Worm (Caenorhabditis elegans) whole organism, late embryonic: ENCODE data around the gene ftr-1.

Experiments used
- K02D7.2 ChIP-seq: sonication (generic microtip); optimal IDR thresholded peaks from 2 replicates; lab custom pipeline; 2017; ENCODE audit warnings: mild to moderate bottlenecking, missing genetic modification characterization, missing compliant biosample characterization
- K09A11.1 ChIP-seq: sonication (generic microtip); optimal IDR thresholded peaks from 2 replicates; lab custom pipeline; 2017; ENCODE audit warnings: antibody characterized with exemption, mild to moderate bottlenecking, missing genetic modification characterization, missing compliant biosample characterization; ENCODE audit not compliant: insufficient read depth
- Y22D7AL.16 ChIP-seq: sonication (generic microtip); optimal IDR thresholded peaks from 2 replicates; lab custom pipeline; 2016; ENCODE audit warnings: missing genetic modification characterization, missing compliant biosample characterization
- ama-1 ChIP-seq: fragments of 150-350 bp; optimal IDR thresholded peaks from 2 replicates; lab custom pipeline; 2014
- ceh-24 ChIP-seq: sonication (generic microtip); optimal IDR thresholded peaks from 2 replicates; lab custom pipeline; 2016; ENCODE audit warnings: mild to moderate bottlenecking, missing genetic modification characterization, missing compliant biosample characterization
- ceh-30 ChIP-seq: fragments of 150-350 bp; optimal IDR thresholded peaks from 2 replicates; lab custom pipeline; 2014; ENCODE audit warnings: missing biosample characterization, missing genetic modification characterization
- ceh-31 ChIP-seq: sonication (generic microtip); optimal IDR thresholded peaks from 2 replicates; lab custom pipeline; 2016; ENCODE audit warnings: missing genetic modification characterization, missing compliant biosample characterization
- ceh-6 ChIP-seq: fragments of 200-800 bp; sonication (Bioruptor generic); optimal IDR thresholded peaks from 2 replicates; lab custom pipeline; 2018; ENCODE audit warnings: mild to moderate bottlenecking, missing genetic modification characterization, missing compliant biosample characterization
- ceh-9 ChIP-seq: sonication (generic microtip); optimal IDR thresholded peaks from 2 replicates; lab custom pipeline; 2016; ENCODE audit warnings: mild to moderate bottlenecking, missing genetic modification characterization, inconsistent platforms, missing compliant biosample characterization
- che-1 ChIP-seq: sonication (generic microtip); optimal IDR thresholded peaks from 2 replicates; lab custom pipeline; 2016; ENCODE audit warnings: mild to moderate bottlenecking, missing genetic modification characterization, missing compliant biosample characterization
- dve-1 ChIP-seq: sonication (generic microtip); optimal IDR thresholded peaks from 2 replicates; lab custom pipeline; 2017; ENCODE audit warnings: antibody characterized with exemption, mild to moderate bottlenecking, missing genetic modification characterization, missing compliant biosample characterization
- elt-4 ChIP-seq: sonication (generic microtip); optimal IDR thresholded peaks from 2 replicates; lab custom pipeline; 2016; ENCODE audit warnings: missing genetic modification characterization, missing compliant biosample characterization
- ets-4 ChIP-seq: sonication (generic microtip); optimal IDR thresholded peaks from 2 replicates; lab custom pipeline; 2016; ENCODE audit warnings: missing genetic modification characterization, missing compliant biosample characterization
- eyg-1 ChIP-seq: sonication (generic microtip); optimal IDR thresholded peaks from 2 replicates; lab custom pipeline; 2016; ENCODE audit warnings: missing genotype, missing genetic modification characterization, missing compliant biosample characterization
- fax-1 ChIP-seq: sonication (generic microtip); optimal IDR thresholded peaks from 2 replicates; lab custom pipeline; 2016; ENCODE audit warnings: missing genotype, missing genetic modification characterization, missing compliant biosample characterization
- fkh-10 ChIP-seq: fragments of 150-350 bp; optimal IDR thresholded peaks from 2 replicates; lab custom pipeline; 2014; ENCODE audit warnings: missing biosample characterization, missing genetic modification reagents, missing genetic modification characterization
- fkh-6 ChIP-seq: sonication (generic microtip); optimal IDR thresholded peaks from 2 replicates; lab custom pipeline; 2016; ENCODE audit warnings: missing genetic modification characterization, missing compliant biosample characterization
- gmeb-2 ChIP-seq: sonication (generic microtip); optimal IDR thresholded peaks from 2 replicates; lab custom pipeline; 2016; ENCODE audit warnings: missing genetic modification characterization, inconsistent platforms, missing compliant biosample characterization
- hlh-30 ChIP-seq: sonication (generic microtip); optimal IDR thresholded peaks from 2 replicates; lab custom pipeline; 2017; ENCODE audit warnings: antibody characterized with exemption, missing genetic modification characterization, missing compliant biosample characterization; ENCODE audit not compliant: insufficient read depth
- hlh-6 ChIP-seq: sonication (generic microtip); optimal IDR thresholded peaks from 2 replicates; lab custom pipeline; 2016; ENCODE audit warnings: missing genotype, missing genetic modification characterization, missing compliant biosample characterization
- hlh-8 ChIP-seq: sonication (generic microtip); optimal IDR thresholded peaks from 2 replicates; lab custom pipeline; 2016; ENCODE audit warnings: missing genotype, missing genetic modification characterization, missing compliant biosample characterization
- lim-6 ChIP-seq: sonication (generic microtip); optimal IDR thresholded peaks from 2 replicates; lab custom pipeline; 2016; ENCODE audit warnings: missing genetic modification characterization, missing compliant biosample characterization
- lin-11 ChIP-seq: fragments of 200-800 bp; sonication (Bioruptor generic); optimal IDR thresholded peaks from 2 replicates; lab custom pipeline; 2018; ENCODE audit warnings: mild to moderate bottlenecking, missing genetic modification characterization, missing compliant biosample characterization
- nfya-1 ChIP-seq: sonication (generic microtip); optimal IDR thresholded peaks from 2 replicates; lab custom pipeline; 2017; ENCODE audit warnings: missing genetic modification characterization, mild to moderate bottlenecking, missing compliant biosample characterization, antibody characterized with exemption, moderate library complexity
- npax-4 ChIP-seq: sonication (generic microtip); optimal IDR thresholded peaks from 2 replicates; lab custom pipeline; 2016; ENCODE audit warnings: missing genetic modification characterization, missing compliant biosample characterization
- odd-2 ChIP-seq: sonication (generic microtip); optimal IDR thresholded peaks from 2 replicates; lab custom pipeline; 2017; ENCODE audit warnings: antibody characterized with exemption, mild to moderate bottlenecking, missing genetic modification characterization, missing compliant biosample characterization
- pag-3 ChIP-seq: sonication (generic microtip); optimal IDR thresholded peaks from 2 replicates; lab custom pipeline; 2016; ENCODE audit warnings: missing compliant biosample characterization, missing genetic modification characterization, borderline replicate concordance
- pat-9 ChIP-seq: fragments of 200-800 bp; sonication (Bioruptor generic); optimal IDR thresholded peaks from 2 replicates; lab custom pipeline; 2018; ENCODE audit warnings: mild to moderate bottlenecking, missing genetic modification characterization, moderate library complexity, missing compliant biosample characterization
- pax-1 ChIP-seq: fragments of 150-350 bp; optimal IDR thresholded peaks from 2 replicates; lab custom pipeline; 2014; ENCODE audit warnings: missing biosample characterization, missing genetic modification characterization
- pha-2 ChIP-seq: sonication (generic microtip); optimal IDR thresholded peaks from 2 replicates; lab custom pipeline; 2017; ENCODE audit warnings: mild to moderate bottlenecking, missing genetic modification characterization, missing compliant biosample characterization
- pha-4 ChIP-seq: fragments of 150-350 bp; optimal IDR thresholded peaks from 2 replicates; lab custom pipeline; 2018; ENCODE audit warnings: missing biosample characterization, missing genetic modification reagents, missing genetic modification characterization
- pros-1 ChIP-seq: fragments of 150-350 bp; optimal IDR thresholded peaks from 2 replicates; lab custom pipeline; 2014; ENCODE audit warnings: missing biosample characterization, missing genetic modification reagents, missing genetic modification characterization
- rnt-1 ChIP-seq: sonication (generic microtip); optimal IDR thresholded peaks from 2 replicates; lab custom pipeline; 2016; ENCODE audit warnings: missing genetic modification characterization, missing compliant biosample characterization
- sdc-2 ChIP-seq: sonication (generic microtip); optimal IDR thresholded peaks from 2 replicates; lab custom pipeline; 2016; ENCODE audit warnings: missing genotype, missing genetic modification characterization, missing compliant biosample characterization
- sox-2 ChIP-seq: fragments of 200-800 bp; sonication (Bioruptor generic); IDR thresholded peaks from 2 replicates; pipeline ENCODE4 v1.3.6; 2022; ENCODE audit warnings: missing genetic modification reagents, missing genetic modification characterization, missing compliant biosample characterization
- sox-4 ChIP-seq: sonication (generic microtip); optimal IDR thresholded peaks from 2 replicates; lab custom pipeline; 2017; ENCODE audit warnings: mild to moderate bottlenecking, missing genetic modification characterization, inconsistent platforms, missing compliant biosample characterization
- syd-9 ChIP-seq: sonication (generic microtip); optimal IDR thresholded peaks from 2 replicates; lab custom pipeline; 2016; ENCODE audit warnings: mild to moderate bottlenecking, missing genetic modification characterization, moderate library complexity, missing compliant biosample characterization
- unc-3 ChIP-seq, 2 experiments: fragments of 200-800 bp in 1 of 2; sonication (Bioruptor generic) in 1 of 2; sonication (generic microtip) in 1 of 2; conservative IDR thresholded peaks in 1 of 2; optimal IDR thresholded peaks in 1 of 2; 2 replicates each; pipeline versions ENCODE4 v1.3.6 to Lab custom; 2016 to 2022; ENCODE audit warnings: missing compliant biosample characterization in 2 of 2, missing genetic modification characterization in 2 of 2, missing genetic modification reagents in 1 of 2
- zip-5 ChIP-seq: sonication (generic microtip); optimal IDR thresholded peaks from 2 replicates; lab custom pipeline; 2016; ENCODE audit warnings: missing genetic modification characterization, missing compliant biosample characterization
- ztf-16 ChIP-seq: sonication (generic microtip); optimal IDR thresholded peaks from 2 replicates; lab custom pipeline; 2017; ENCODE audit warnings: missing genetic modification characterization, missing compliant biosample characterization

Gene ftr-1

DNA sequence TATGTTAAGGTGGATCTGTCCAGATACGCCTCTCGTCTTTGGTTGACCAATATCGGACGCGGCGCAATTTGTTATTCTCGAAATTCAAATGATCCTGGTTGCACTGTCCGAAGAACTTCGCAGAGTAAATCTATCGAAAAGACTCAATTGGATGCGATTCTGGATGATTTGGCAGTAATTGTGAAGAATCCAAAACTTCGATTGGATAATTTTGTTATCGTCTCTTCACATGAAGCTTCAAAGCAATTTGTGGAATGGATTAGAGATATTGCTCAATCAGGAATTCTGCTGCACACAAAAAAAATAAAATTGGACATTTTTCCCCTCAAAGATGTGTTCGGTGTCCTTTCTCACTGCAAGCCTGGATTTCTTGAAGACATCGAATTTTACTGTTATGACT lies 2.9 kb downstream of the ftr-1 start:
- TF ChIP-seq gmeb-2 (no peak), ets-4 (no peak), ceh-6 (no peak), fkh-10 (GFP tag; lab: Kevin White, UChicago) (no peak), syd-9 (no peak), fax-1 (no peak), K09A11.1 (no peak), zip-5 (tag; lab: Kevin White, UChicago) (no peak), fkh-6 (no peak), npax-4 (no peak), elt-4 (tag; lab: Kevin White, UChicago) (no peak), ztf-16 (tag; lab: Kevin White, UChicago) (no peak), eyg-1 (no peak), unc-3 (GFP tag; conservative IDR thresholded peaks at IDR 0.05; lab: Robert Waterston, UW) (no peak), unc-3 (tag; optimal IDR thresholded peaks at IDR 0.05; lab: Kevin White, UChicago) (no peak)

DNA sequence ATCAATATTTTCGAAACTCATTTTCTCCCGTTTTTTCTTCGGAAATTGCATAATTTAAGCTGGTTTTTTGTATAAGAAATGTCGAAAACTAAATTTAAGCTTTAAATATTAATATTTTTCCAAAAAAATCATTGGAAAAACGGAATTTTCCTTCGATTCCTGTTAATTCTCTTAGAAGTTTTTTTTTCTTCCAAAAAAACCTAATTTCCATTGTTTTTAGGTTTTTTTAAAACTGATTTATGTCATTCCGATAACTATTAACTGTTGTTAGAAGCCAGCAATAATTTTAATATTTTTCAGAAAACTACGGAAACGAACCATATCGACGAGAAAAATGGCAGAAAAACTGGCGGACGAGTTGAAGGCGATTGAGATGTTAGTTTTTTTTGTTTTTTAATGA lies 4.5 kb downstream of the ftr-1 start, which contains the start of gene fbxa-114:
fbxa-114 (plus strand) TSS at position 301 of the 400 bp plus-strand sequence.
- TF ChIP-seq sox-2 (GFP tag; lab: Robert Waterston, UW): no peak
- TF ChIP-seq zip-5 (tag; lab: Kevin White, UChicago): no peak
- TF ChIP-seq sox-4 (tag; lab: Kevin White, UChicago): no peak
- TF ChIP-seq pax-1 (tag; lab: Kevin White, UChicago): no peak
- TF ChIP-seq fkh-6: no peak
- no peak for TF ChIP-seq pha-4 (tag; lab: Kevin White, UChicago)
- TF ChIP-seq lim-6 (tag; lab: Kevin White, UChicago): no peak
- no peak for TF ChIP-seq lin-11
- TF ChIP-seq pat-9 (tag; lab: Kevin White, UChicago): no peak
- TF ChIP-seq pha-2 (tag; lab: Kevin White, UChicago): no peak
- no peak for TF ChIP-seq che-1
- TF ChIP-seq, all 69 proteins: peak for 0

- TF ChIP-seq zip-5 (tag; lab: Kevin White, UChicago) (no peak), ceh-30 (no peak), hlh-6 (tag; lab: Kevin White, UChicago) (no peak), rnt-1 (no peak), nfya-1 (tag; lab: Kevin White, UChicago) (no peak), che-1 (no peak), odd-2 (tag; lab: Kevin White, UChicago) (no peak), K02D7.2 (tag; lab: Kevin White, UChicago) (no peak), ets-4 (no peak), unc-3 (GFP tag; conservative IDR thresholded peaks at IDR 0.05; lab: Robert Waterston, UW) (no peak), unc-3 (tag; optimal IDR thresholded peaks at IDR 0.05; lab: Kevin White, UChicago) (no peak), hlh-8 (tag; lab: Kevin White, UChicago) (no peak), dve-1 (tag; lab: Kevin White, UChicago) (no peak), pag-3 (tag; lab: Kevin White, UChicago) (no peak), ceh-24 (tag; lab: Kevin White, UChicago) (no peak), pros-1 (tag; lab: Kevin White, UChicago) (no peak), ceh-9 (tag; lab: Kevin White, UChicago) (no peak)
- TF ChIP-seq, all 69 proteins: peak for 0
Observed at ce11 chrV:20203085-20203484, 6.3 kb downstream of the ftr-1 start, which contains the start of gene fbxa-113. Gene fbxa-113 (plus strand): TSS chrV:20203385.

ce11 chrV:20206086-20206485 lies 9.3 kb downstream of the ftr-1 start, which contains the start of the genes fbxb-59 and srbc-34:
Gene fbxb-59 (minus strand): TSS chrV:20206186.
Gene srbc-34 (plus strand): TSS chrV:20206318.
- TF ChIP-seq rnt-1 (no peak), ceh-24 (tag; lab: Kevin White, UChicago) (no peak), ceh-31 (tag; lab: Kevin White, UChicago) (no peak), sdc-2 (tag; lab: Kevin White, UChicago) (no peak), ztf-16 (tag; lab: Kevin White, UChicago) (no peak), hlh-30 (tag; lab: Kevin White, UChicago) (no peak), Y22D7AL.16 (tag; lab: Kevin White, UChicago) (no peak), eyg-1 (no peak), ama-1 (no peak), hlh-8 (tag; lab: Kevin White, UChicago) (no peak)
